Worm (Caenorhabditis elegans): ENCODE data around the gene lec-6.

The lec-6 gene

DNA sequence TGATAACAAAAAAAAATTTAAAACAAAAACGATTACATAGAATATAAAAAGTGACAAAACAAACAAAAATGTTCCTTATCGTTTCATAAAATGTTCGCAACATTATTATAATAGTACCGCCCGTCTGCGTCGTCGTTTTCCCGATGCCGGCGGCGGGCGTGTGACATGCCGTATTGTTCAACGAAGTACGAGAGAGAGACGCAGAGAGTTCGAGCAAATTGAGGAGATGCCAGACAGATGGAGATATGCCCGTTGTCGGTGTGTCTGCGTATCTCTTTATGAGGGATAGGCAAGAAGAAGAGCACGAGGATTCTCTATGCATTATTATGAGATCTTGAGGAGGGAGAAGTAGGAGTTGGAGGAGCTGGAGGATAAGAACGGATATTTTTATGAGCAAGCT lies 23.6 kb upstream of the lec-6 start (continued):
- TF ChIP-seq pha-2 (tag; optimal IDR thresholded peaks at IDR 0.05), result no peak
- no peak for TF ChIP-seq eyg-1 (tag; optimal IDR thresholded peaks at IDR 0.05)
- TF ChIP-seq hlh-30 (tag; optimal IDR thresholded peaks at IDR 0.05; ENCODE audit: insufficient read depth), result peak; percentile 96
- peak; percentile 17 for TF ChIP-seq ceh-48 (tag; optimal IDR thresholded peaks at IDR 0.05)
- TF ChIP-seq ceh-22 (tag; optimal IDR thresholded peaks at IDR 0.05), result no peak

DNA sequence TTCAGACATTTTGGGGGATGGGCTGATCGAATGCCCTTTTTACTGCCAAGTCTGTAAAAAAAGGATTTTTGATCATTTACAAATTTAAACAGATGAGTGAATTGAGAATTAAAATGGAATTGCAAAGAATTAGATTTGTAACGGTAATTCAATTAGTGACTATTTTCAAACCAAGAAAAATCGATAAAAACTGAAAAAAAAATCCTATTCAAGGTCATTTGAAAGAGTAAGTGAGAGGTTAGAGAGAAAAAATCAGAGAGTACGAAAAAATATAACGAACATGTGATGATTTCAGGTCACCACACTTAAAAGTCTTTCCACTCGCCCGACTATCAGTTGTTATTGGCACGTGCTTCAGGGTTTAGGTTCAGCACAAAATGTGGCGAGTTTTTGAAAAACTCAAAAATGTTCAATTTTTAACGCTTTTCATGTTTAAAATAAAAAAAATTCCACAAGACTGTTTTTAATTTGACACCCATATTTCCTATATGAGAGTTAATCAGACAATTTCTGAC lies 20.1 kb upstream of the lec-6 start, which contains the start of gene T19C3.4:
Gene T19C3.4, minus strand, starts transcription at position 51 of the 515 bp plus-strand sequence.
- TF ChIP-seq pha-2 (tag; optimal IDR thresholded peaks at IDR 0.05) (no peak), ztf-16 (tag; optimal IDR thresholded peaks at IDR 0.05) (no peak), npax-4 (tag; optimal IDR thresholded peaks at IDR 0.05) (no peak), K02D7.2 (tag; optimal IDR thresholded peaks at IDR 0.05) (no peak), unc-3 (GFP tag; conservative IDR thresholded peaks at IDR 0.05) (no peak), unc-3 (tag; optimal IDR thresholded peaks at IDR 0.05) (no peak), nfya-1 (tag; optimal IDR thresholded peaks at IDR 0.05) (no peak), fkh-6 (tag; optimal IDR thresholded peaks at IDR 0.05) (no peak), F13H6.1 (tag; optimal IDR thresholded peaks at IDR 0.05) (no peak), ceh-24 (tag; optimal IDR thresholded peaks at IDR 0.05) (no peak), ceh-18 (tag; optimal IDR thresholded peaks at IDR 0.05) (no peak)

- TF ChIP-seq madf-2 (tag; optimal IDR thresholded peaks at IDR 0.05) (no peak), ceh-34 (tag; optimal IDR thresholded peaks at IDR 0.05) (no peak), syd-9 (tag; optimal IDR thresholded peaks at IDR 0.05) (no peak), rnt-1 (tag; optimal IDR thresholded peaks at IDR 0.05) (no peak), ztf-16 (tag; optimal IDR thresholded peaks at IDR 0.05) (no peak), dve-1 (tag; optimal IDR thresholded peaks at IDR 0.05) (no peak), ceh-19 (GFP tag; optimal IDR thresholded peaks at IDR 0.05) (no peak), zip-5 (tag; optimal IDR thresholded peaks at IDR 0.05) (no peak), K09A11.1 (tag; optimal IDR thresholded peaks at IDR 0.05; ENCODE audit: insufficient read depth) (no peak), ceh-22 (tag; optimal IDR thresholded peaks at IDR 0.05) (no peak), hlh-30 (tag; optimal IDR thresholded peaks at IDR 0.05; ENCODE audit: insufficient read depth) (no peak), pha-4 (tag; optimal IDR thresholded peaks at IDR 0.05) (no peak)
Measured at ce11 chrIII:617467-617866, 17.3 kb upstream of the lec-6 start, which contains the start of gene T19C3.2. Gene T19C3.2, minus strand, starts transcription at chrIII:617567.

- TF ChIP-seq unc-42 (tag; optimal IDR thresholded peaks at IDR 0.05) (peak; percentile 10), pax-1 (tag; optimal IDR thresholded peaks at IDR 0.05) (no peak)
Measured at ce11 chrIII:614447-614846, 14.3 kb upstream of the lec-6 start, which contains the start of gene T19C3.3. Gene T19C3.3, minus strand, starts transcription at chrIII:614547.

DNA sequence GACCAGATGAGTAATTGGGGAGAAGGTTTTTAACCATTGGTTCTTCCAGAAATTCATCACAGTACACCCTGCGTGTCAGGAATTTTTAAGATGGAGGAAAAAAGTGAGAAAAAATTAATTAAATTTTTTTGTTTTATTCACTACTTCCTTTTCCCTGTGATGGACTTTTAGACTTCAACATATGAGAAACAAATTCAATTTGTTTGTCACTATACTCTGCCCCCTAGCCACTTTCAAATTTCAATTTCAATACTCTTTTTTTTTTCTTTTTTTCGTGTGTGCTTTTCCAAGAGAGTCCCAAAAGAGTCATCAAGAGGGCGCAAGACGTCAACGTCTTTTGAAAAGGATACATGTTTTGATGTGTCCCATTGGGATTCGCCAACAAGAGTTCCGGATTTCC lies 12.6 kb upstream of the lec-6 start:
- peak; percentile 77 for TF ChIP-seq unc-42 (tag; optimal IDR thresholded peaks at IDR 0.05)
- TF ChIP-seq pros-1 (tag; optimal IDR thresholded peaks at IDR 0.05), result no peak
- no peak for TF ChIP-seq pax-1 (tag; optimal IDR thresholded peaks at IDR 0.05)

DNA sequence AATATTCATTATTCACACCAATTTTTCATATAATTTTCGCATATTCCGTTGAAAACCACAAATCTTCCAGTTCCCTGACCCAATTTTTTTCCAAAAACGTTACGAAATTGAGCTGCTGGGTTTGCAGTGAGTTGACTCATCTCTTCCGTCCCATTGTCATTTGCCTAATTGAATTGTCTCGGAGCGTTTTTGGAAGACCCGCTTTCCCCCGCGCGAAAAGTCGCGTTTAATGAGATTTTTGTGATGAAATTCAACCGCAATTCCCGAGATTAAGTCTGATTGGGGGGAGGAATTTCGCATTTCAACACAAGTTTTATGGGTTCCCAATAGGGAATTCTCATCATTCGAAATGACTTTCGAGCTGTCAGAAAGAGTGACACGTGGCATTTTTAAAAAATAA lies 11.7 kb upstream of the lec-6 start:
- TF ChIP-seq fkh-10 (GFP tag; optimal IDR thresholded peaks at IDR 0.05) (no peak), fkh-6 (tag; optimal IDR thresholded peaks at IDR 0.05) (no peak), unc-42 (tag; optimal IDR thresholded peaks at IDR 0.05) (peak; percentile 96), hlh-30 (tag; optimal IDR thresholded peaks at IDR 0.05; ENCODE audit: insufficient read depth) (no peak), hlh-13 (GFP tag; optimal IDR thresholded peaks at IDR 0.05) (no peak), rnt-1 (tag; optimal IDR thresholded peaks at IDR 0.05) (no peak)

DNA sequence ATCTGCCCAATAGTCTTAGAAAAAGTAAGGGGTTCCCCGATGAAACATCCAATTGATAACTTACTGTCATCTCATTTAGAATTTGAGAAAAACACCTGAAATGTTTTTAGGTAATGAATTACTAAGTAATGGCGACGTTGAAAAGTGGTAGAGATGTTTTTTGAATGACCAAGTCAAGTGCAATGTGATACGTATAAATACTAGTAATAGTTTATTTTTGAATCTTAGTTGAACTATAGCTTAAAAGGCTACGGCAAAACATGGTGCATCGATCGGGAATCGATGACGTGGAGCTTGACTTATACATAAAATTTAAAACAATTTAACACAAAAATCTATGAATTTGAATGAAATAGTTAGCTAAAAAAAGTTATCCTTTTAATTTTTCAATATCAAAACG lies 9.4 kb upstream of the lec-6 start, which contains the start of gene best-17:
Gene best-17, minus strand, starts transcription at position 101 of the 400 bp plus-strand sequence.
- TF ChIP-seq unc-86 (tag; optimal IDR thresholded peaks at IDR 0.05), result no peak
- no peak for TF ChIP-seq lim-6 (tag; optimal IDR thresholded peaks at IDR 0.05)
- TF ChIP-seq hlh-8 (tag; optimal IDR thresholded peaks at IDR 0.05), result no peak
- no peak for TF ChIP-seq che-1 (tag; optimal IDR thresholded peaks at IDR 0.05)
- TF ChIP-seq eyg-1 (tag; optimal IDR thresholded peaks at IDR 0.05), result no peak
- no peak for TF ChIP-seq npax-4 (tag; optimal IDR thresholded peaks at IDR 0.05)
- no peak for TF ChIP-seq ceh-2 (tag; optimal IDR thresholded peaks at IDR 0.05)
- no peak for TF ChIP-seq dmd-4 (tag; optimal IDR thresholded peaks at IDR 0.05; ENCODE audit: borderline replicate concordance)
- TF ChIP-seq hlh-30 (tag; optimal IDR thresholded peaks at IDR 0.05; ENCODE audit: insufficient read depth), result no peak
- no peak for TF ChIP-seq ztf-16 (tag; optimal IDR thresholded peaks at IDR 0.05)
- TF ChIP-seq fkh-10 (GFP tag; optimal IDR thresholded peaks at IDR 0.05), result no peak
- no peak for TF ChIP-seq ceh-31 (tag; optimal IDR thresholded peaks at IDR 0.05)
- no peak for TF ChIP-seq nhr-11 (tag; optimal IDR thresholded peaks at IDR 0.05)
- no peak for TF ChIP-seq ama-1 (optimal IDR thresholded peaks at IDR 0.05)
- TF ChIP-seq pax-1 (tag; optimal IDR thresholded peaks at IDR 0.05), result no peak
- no peak for TF ChIP-seq sox-2 (GFP tag; IDR thresholded peaks at IDR 0.05)
- no peak for TF ChIP-seq odd-2 (tag; optimal IDR thresholded peaks at IDR 0.05)
- no peak for TF ChIP-seq nhr-232 (tag; optimal IDR thresholded peaks at IDR 0.05)
